Worm (Caenorhabditis elegans) whole organism, young adult: Measurements from ENCODE around the gene spe-6.

Source experiments
- B0019.2 ChIP-seq: fragments of 200-800 bp; sonication (Bioruptor generic); conservative IDR thresholded peaks from 2 replicates; pipeline ENCODE4 v1.3.6; 2022; ENCODE audit warnings: missing genetic modification reagents, missing genetic modification characterization, missing compliant biosample characterization
- B0261.1 ChIP-seq: sonication (generic microtip); optimal IDR thresholded peaks from 2 replicates; lab custom pipeline; 2016; ENCODE audit warnings: mild to moderate bottlenecking, missing genetic modification characterization, moderate library complexity, missing compliant biosample characterization
- F23B12.7 ChIP-seq: sonication (generic microtip); optimal IDR thresholded peaks from 2 replicates; lab custom pipeline; 2017; ENCODE audit warnings: missing genetic modification characterization, mild to moderate bottlenecking, missing compliant biosample characterization, antibody characterized with exemption, moderate library complexity; ENCODE audit not compliant: insufficient read depth
- F39B2.1 ChIP-seq: fragments of 200-800 bp; sonication (Bioruptor generic); IDR thresholded peaks from 2 replicates; pipeline ENCODE4 v1.3.6; 2022; ENCODE audit warnings: missing genetic modification reagents, missing genetic modification characterization, missing compliant biosample characterization
- F49E8.2 ChIP-seq: sonication (generic microtip); optimal IDR thresholded peaks from 3 replicates; lab custom pipeline; 2017; ENCODE audit warnings: missing genetic modification characterization, mild to moderate bottlenecking, missing compliant biosample characterization, antibody characterized with exemption, moderate library complexity; ENCODE audit not compliant: insufficient read depth
- F55B11.4 ChIP-seq: sonication (generic microtip); optimal IDR thresholded peaks from 2 replicates; lab custom pipeline; 2016; ENCODE audit warnings: missing compliant biosample characterization, missing genetic modification characterization, borderline replicate concordance; ENCODE audit not compliant: insufficient read depth
- Y56A3A.18 ChIP-seq: fragments of 200-800 bp; sonication (Bioruptor generic); IDR thresholded peaks from 2 replicates; pipeline ENCODE4 v1.3.6; 2022; ENCODE audit warnings: missing genetic modification reagents, missing genetic modification characterization, missing compliant biosample characterization
- Y79H2A.3 ChIP-seq: fragments of 200-800 bp; sonication (Bioruptor generic); conservative IDR thresholded peaks from 2 replicates; pipeline ENCODE4 v1.3.6; 2022; ENCODE audit warnings: missing genetic modification reagents, missing genetic modification characterization, missing compliant biosample characterization
- aptf-2 ChIP-seq: fragments of 200-800 bp; sonication (Bioruptor generic); conservative IDR thresholded peaks from 2 replicates; pipeline ENCODE4 v1.3.6; 2022; ENCODE audit warnings: missing genetic modification reagents, missing genetic modification characterization, missing compliant biosample characterization
- athp-1 ChIP-seq: sonication (generic microtip); optimal IDR thresholded peaks from 2 replicates; lab custom pipeline; 2017; ENCODE audit warnings: mild to moderate bottlenecking, missing genetic modification characterization, missing compliant biosample characterization
- attf-5 ChIP-seq: fragments of 200-800 bp; sonication (Bioruptor generic); optimal IDR thresholded peaks from 2 replicates; lab custom pipeline; 2018; ENCODE audit warnings: mild to moderate bottlenecking, missing genetic modification characterization, missing compliant biosample characterization
- bed-2 ChIP-seq: fragments of 200-800 bp; sonication (Bioruptor generic); IDR thresholded peaks from 2 replicates; pipeline ENCODE4 v1.3.6; 2022; ENCODE audit warnings: missing genetic modification reagents, missing genetic modification characterization, missing compliant biosample characterization
- ceh-58 ChIP-seq: fragments of 200-800 bp; sonication (Bioruptor generic); IDR thresholded peaks from 2 replicates; pipeline ENCODE4 v1.3.6; 2022; ENCODE audit warnings: missing genetic modification characterization, missing compliant biosample characterization
- ceh-91 ChIP-seq: fragments of 200-800 bp; sonication (Bioruptor generic); IDR thresholded peaks from 2 replicates; pipeline ENCODE4 v1.3.6; 2022; ENCODE audit warnings: missing genetic modification reagents, missing genetic modification characterization, missing compliant biosample characterization
- chd-7 ChIP-seq: sonication (generic microtip); optimal IDR thresholded peaks from 2 replicates; lab custom pipeline; 2016; ENCODE audit warnings: mild to moderate bottlenecking, missing genetic modification characterization, moderate library complexity, missing compliant biosample characterization
- die-1 ChIP-seq: sonication (generic microtip); optimal IDR thresholded peaks from 2 replicates; lab custom pipeline; 2016; ENCODE audit warnings: missing genotype, mild to moderate bottlenecking, missing genetic modification characterization, missing compliant biosample characterization
- dpff-1 ChIP-seq: sonication (generic microtip); optimal IDR thresholded peaks from 2 replicates; lab custom pipeline; 2017; ENCODE audit warnings: mild to moderate bottlenecking, missing genetic modification characterization, missing compliant biosample characterization
- egl-44 ChIP-seq: fragments of 200-800 bp; sonication (Bioruptor generic); IDR thresholded peaks from 2 replicates; pipeline ENCODE4 v1.3.6; 2022; ENCODE audit warnings: missing genetic modification reagents, missing genetic modification characterization, missing compliant biosample characterization
- egrh-3 ChIP-seq: fragments of 200-800 bp; sonication (Bioruptor generic); IDR thresholded peaks from 2 replicates; pipeline ENCODE4 v1.3.6; 2022; ENCODE audit warnings: missing genetic modification reagents, missing genetic modification characterization, missing compliant biosample characterization
- ets-4 ChIP-seq: fragments of 200-800 bp; sonication (Bioruptor generic); optimal IDR thresholded peaks from 2 replicates; lab custom pipeline; 2018; ENCODE audit warnings: mild to moderate bottlenecking, missing genetic modification characterization, missing compliant biosample characterization
- hmg-20 ChIP-seq: fragments of 200-800 bp; sonication (Bioruptor generic); IDR thresholded peaks from 2 replicates; pipeline ENCODE4 v1.3.6; 2022; ENCODE audit warnings: missing genetic modification reagents, missing genetic modification characterization, missing compliant biosample characterization
- let-607 ChIP-seq, 2 experiments: fragments of 200-800 bp in 1 of 2; sonication (Bioruptor generic) in 1 of 2; sonication (generic microtip) in 1 of 2; optimal IDR thresholded peaks; 2 replicates each; lab custom pipeline; 2016 to 2018; ENCODE audit warnings: mild to moderate bottlenecking in 2 of 2, missing compliant biosample characterization in 2 of 2, missing genetic modification characterization in 2 of 2, moderate library complexity in 2 of 2, missing genotype in 1 of 2
- lin-26 ChIP-seq: fragments of 200-800 bp; sonication (Bioruptor generic); IDR thresholded peaks from 2 replicates; pipeline ENCODE4 v1.3.6; 2022; ENCODE audit warnings: missing genetic modification reagents, missing genetic modification characterization, missing compliant biosample characterization
- lin-54 ChIP-seq: fragments of 200-800 bp; sonication (Bioruptor generic); optimal IDR thresholded peaks from 2 replicates; lab custom pipeline; 2018; ENCODE audit warnings: mild to moderate bottlenecking, missing genetic modification characterization, missing compliant biosample characterization
- lsl-1 ChIP-seq: fragments of 200-800 bp; sonication (Bioruptor generic); optimal IDR thresholded peaks from 2 replicates; lab custom pipeline; 2018; ENCODE audit warnings: mild to moderate bottlenecking, missing genetic modification characterization, moderate library complexity, missing compliant biosample characterization
- madf-6 ChIP-seq: fragments of 200-800 bp; sonication (Bioruptor generic); IDR thresholded peaks from 2 replicates; pipeline ENCODE4 v1.3.6; 2022; ENCODE audit warnings: missing genetic modification reagents, missing genetic modification characterization, missing compliant biosample characterization
- madf-8 ChIP-seq: fragments of 200-800 bp; sonication (Bioruptor generic); conservative IDR thresholded peaks from 2 replicates; pipeline ENCODE4 v1.3.6; 2022; ENCODE audit warnings: missing genetic modification reagents, missing genetic modification characterization, missing compliant biosample characterization
- mcd-1 ChIP-seq: fragments of 200-800 bp; sonication (Bioruptor generic); IDR thresholded peaks from 2 replicates; pipeline ENCODE4 v1.3.6; 2022; ENCODE audit warnings: missing genetic modification reagents, missing genetic modification characterization, missing compliant biosample characterization
- mes-4 ChIP-seq: sonication (generic microtip); optimal IDR thresholded peaks from 2 replicates; lab custom pipeline; 2016; ENCODE audit warnings: missing genotype, missing genetic modification characterization, missing compliant biosample characterization
- nfya-1 ChIP-seq: sonication (generic microtip); optimal IDR thresholded peaks from 2 replicates; lab custom pipeline; 2017; ENCODE audit warnings: antibody characterized with exemption, missing compliant biosample characterization, missing genetic modification characterization, borderline replicate concordance; ENCODE audit not compliant: insufficient read depth
- nfya-2 ChIP-seq: fragments of 200-800 bp; sonication (Bioruptor generic); IDR thresholded peaks from 2 replicates; pipeline ENCODE4 v1.3.6; 2022; ENCODE audit warnings: missing genetic modification reagents, missing genetic modification characterization, missing compliant biosample characterization
- nhr-179 ChIP-seq: sonication (generic microtip); optimal IDR thresholded peaks from 2 replicates; lab custom pipeline; 2016; ENCODE audit warnings: mild to moderate bottlenecking, missing genetic modification characterization, missing compliant biosample characterization
- nhr-80 ChIP-seq: sonication (generic microtip); optimal IDR thresholded peaks from 2 replicates; lab custom pipeline; 2016; ENCODE audit warnings: missing genetic modification characterization, missing compliant biosample characterization
- rcor-1 ChIP-seq: fragments of 200-800 bp; sonication (Bioruptor generic); IDR thresholded peaks from 2 replicates; pipeline ENCODE4 v1.3.6; 2022; ENCODE audit warnings: missing genetic modification reagents, missing genetic modification characterization, missing compliant biosample characterization
- sdz-38 ChIP-seq: sonication (generic microtip); optimal IDR thresholded peaks from 2 replicates; lab custom pipeline; 2016; ENCODE audit warnings: missing genotype, missing genetic modification characterization, missing compliant biosample characterization
- snpc-1.1 ChIP-seq: sonication (generic microtip); optimal IDR thresholded peaks from 2 replicates; lab custom pipeline; 2017; ENCODE audit warnings: missing genetic modification characterization, mild to moderate bottlenecking, missing compliant biosample characterization, antibody characterized with exemption, moderate library complexity, missing genotype, missing genetic modification reagents; ENCODE audit not compliant: insufficient read depth
- snpc-4 ChIP-seq, 5 experiments: fragments of 150-350 bp in 1 of 5; sonication (generic microtip) in 4 of 5; optimal IDR thresholded peaks; 2 replicates each; lab custom pipeline; 2014 to 2018; ENCODE audit warnings: missing genetic modification characterization in 5 of 5, missing biosample characterization in 3 of 5, antibody characterized with exemption in 2 of 5, mild to moderate bottlenecking in 2 of 5, missing compliant biosample characterization in 2 of 5, missing genotype in 2 of 5, moderate library complexity in 2 of 5, missing genetic modification reagents in 1 of 5
- tlf-1 ChIP-seq: fragments of 200-800 bp; sonication (Bioruptor generic); optimal IDR thresholded peaks from 2 replicates; lab custom pipeline; 2018; ENCODE audit warnings: mild to moderate bottlenecking, missing genetic modification characterization, missing compliant biosample characterization
- unc-62 ChIP-seq: fragments of 150-350 bp; optimal IDR thresholded peaks from 2 replicates; lab custom pipeline; 2014; ENCODE audit warnings: missing biosample characterization, missing genetic modification reagents, missing genetic modification characterization
- zfh-2 ChIP-seq: fragments of 200-800 bp; sonication (Bioruptor generic); conservative IDR thresholded peaks from 2 replicates; pipeline ENCODE4 v1.3.6; 2022; ENCODE audit warnings: missing genetic modification reagents, missing genetic modification characterization, missing compliant biosample characterization
- ztf-26 ChIP-seq: sonication (generic microtip); optimal IDR thresholded peaks from 2 replicates; lab custom pipeline; 2017; ENCODE audit warnings: missing genetic modification characterization, missing compliant biosample characterization

spe-6 gene

DNA sequence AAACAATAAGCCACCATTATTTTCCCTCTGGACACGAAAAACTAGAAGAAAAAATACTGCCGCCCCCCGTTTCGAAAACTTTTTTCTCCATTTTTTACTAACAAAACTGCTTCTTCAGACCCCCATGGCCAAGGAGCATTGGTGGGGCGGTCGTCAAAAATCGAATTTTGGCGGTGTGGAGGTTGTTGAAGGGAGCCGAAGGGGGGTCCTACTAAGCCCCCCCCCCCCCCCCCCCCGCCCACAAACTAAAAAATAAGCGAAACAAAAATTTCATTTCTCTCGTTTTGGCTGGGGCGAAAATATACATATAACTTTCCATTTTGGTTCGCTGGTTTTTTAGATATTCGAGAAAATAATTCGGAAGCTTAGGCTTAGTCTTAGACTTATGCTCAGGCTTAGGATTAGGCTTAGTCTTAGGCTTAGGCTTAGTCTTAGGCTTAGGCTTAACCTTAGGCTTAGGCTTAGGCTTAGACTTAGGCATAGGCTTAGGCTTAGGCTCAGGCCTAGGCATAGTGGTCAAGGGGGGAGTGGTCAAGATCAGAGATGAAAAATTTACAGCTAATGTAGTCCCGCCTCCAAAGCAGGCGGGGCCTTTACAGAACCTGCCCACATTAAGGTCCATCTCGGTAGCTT is 30.5 kb upstream of the spe-6 start:
- TF ChIP-seq ceh-91 (GFP tag; lab: Robert Waterston, UW) (no peak), zfh-2 (GFP tag; lab: Robert Waterston, UW) (peak; percentile 75), egrh-3 (peak; percentile 49; the same call in 1 of the 2 replicates)

DNA sequence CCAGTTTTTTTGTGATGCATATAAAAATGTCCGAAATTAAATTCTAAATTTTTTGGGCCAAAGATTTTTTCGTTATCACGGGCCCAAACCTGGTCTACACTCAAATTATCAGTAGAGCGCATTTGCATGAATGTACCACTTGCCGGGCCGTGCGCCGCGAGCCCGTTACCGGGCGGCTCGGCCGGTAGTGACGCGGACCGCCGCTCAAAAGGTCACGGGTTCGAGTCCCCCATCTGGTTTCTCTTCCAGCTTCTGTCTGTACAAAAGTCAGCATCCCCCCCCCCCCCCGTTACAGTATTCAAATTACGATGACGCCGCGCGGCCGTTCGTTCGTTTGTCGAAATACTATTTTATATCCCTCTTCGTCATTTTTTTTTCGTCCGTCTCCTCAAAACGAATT is 28.0 kb upstream of the spe-6 start:
- no peak for TF ChIP-seq aptf-2 (GFP tag; lab: Robert Waterston, UW)
- 0 out of 2 replicates have a peak, but pooled peaks have one; percentile 15 for TF ChIP-seq mcd-1 (GFP tag; lab: Robert Waterston, UW)
- no peak for TF ChIP-seq madf-6
- no peak for TF ChIP-seq snpc-4 (GFP tag; optimal IDR thresholded peaks at IDR 0.05; lab: Kevin White, UChicago)
- no peak for TF ChIP-seq snpc-4 (tag; optimal IDR thresholded peaks at IDR 0.05; lab: Kevin White, UChicago)
- no peak for TF ChIP-seq lsl-1
- TF ChIP-seq mes-4 (tag; lab: Kevin White, UChicago): no peak
- no peak for TF ChIP-seq egl-44 (GFP tag; lab: Robert Waterston, UW)
- no peak for TF ChIP-seq chd-7 (tag; lab: Kevin White, UChicago)
- TF ChIP-seq F39B2.1: no peak
- no peak for TF ChIP-seq F23B12.7 (tag; lab: Kevin White, UChicago)
- TF ChIP-seq F49E8.2 (tag; lab: Kevin White, UChicago): no peak
- TF ChIP-seq unc-62 (GFP tag; lab: Kevin White, UChicago): no peak
- no peak for TF ChIP-seq ets-4
- peak; percentile 75 for TF ChIP-seq zfh-2 (GFP tag; lab: Robert Waterston, UW)
- TF ChIP-seq athp-1 (tag; lab: Kevin White, UChicago): no peak
- TF ChIP-seq dpff-1: no peak
- TF ChIP-seq rcor-1 (GFP tag; lab: Robert Waterston, UW): no peak
- TF ChIP-seq egrh-3: peak; percentile 62; the same call in 1 of the 2 replicates
- TF ChIP-seq nhr-179 (tag; lab: Kevin White, UChicago): no peak
- no peak for TF ChIP-seq nfya-1 (tag; lab: Kevin White, UChicago)
- no peak for TF ChIP-seq nfya-2 (GFP tag; lab: Robert Waterston, UW)
- TF ChIP-seq F55B11.4 (tag; lab: Kevin White, UChicago): no peak
- TF ChIP-seq ceh-58 (GFP tag; lab: Robert Waterston, UW): 0 out of 2 replicates have a peak, but pooled peaks have one; percentile 39
- TF ChIP-seq nhr-80: no peak
- no peak for TF ChIP-seq snpc-1.1 (tag; lab: Kevin White, UChicago)
- no peak for TF ChIP-seq tlf-1 (GFP tag; lab: Kevin White, UChicago)
- TF ChIP-seq lin-26 (GFP tag; lab: Robert Waterston, UW): no peak
- TF ChIP-seq ceh-91 (GFP tag; lab: Robert Waterston, UW): no peak
- TF ChIP-seq attf-5 (GFP tag; lab: Kevin White, UChicago): no peak

DNA sequence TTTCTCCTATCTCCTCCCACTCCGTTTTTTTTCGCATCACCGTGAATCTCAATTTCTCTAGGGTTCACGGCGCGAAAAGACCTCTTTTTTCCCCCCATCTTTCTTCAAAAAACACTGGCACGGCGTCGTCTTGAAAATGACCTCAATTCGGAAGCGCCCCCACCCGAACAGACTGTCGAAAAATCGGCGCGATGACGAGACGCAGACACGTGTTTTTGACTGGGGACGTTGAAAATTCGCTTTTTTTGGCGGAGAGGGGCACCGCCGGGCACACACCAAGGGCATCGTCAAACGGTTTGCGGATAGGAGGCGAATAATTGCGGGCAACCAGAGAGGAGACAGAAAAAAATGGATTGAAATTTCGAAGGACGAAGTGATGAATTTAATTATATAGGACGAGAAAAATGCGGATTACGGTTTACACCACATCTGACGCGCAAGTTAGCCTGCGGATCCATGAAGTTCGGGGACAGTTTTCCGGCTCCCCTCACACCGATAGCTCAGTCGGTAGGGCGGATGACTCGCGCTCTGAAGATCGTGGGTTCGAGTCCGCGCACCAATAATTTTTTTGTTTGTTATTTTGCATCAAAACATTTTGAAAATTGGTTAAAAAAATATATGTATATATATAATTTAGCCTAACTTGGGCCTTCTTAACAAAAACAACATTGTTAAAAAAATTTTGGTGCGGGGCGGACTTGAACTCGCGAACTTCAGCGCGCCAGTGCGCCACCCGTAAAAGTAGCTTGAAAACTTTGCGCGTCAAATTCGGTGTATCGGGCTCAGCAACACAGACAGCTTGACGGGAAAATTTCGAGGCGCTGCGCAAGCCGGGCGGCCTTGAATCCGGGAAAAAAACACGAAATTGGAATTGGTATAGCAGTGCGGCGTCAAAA is 26.6 kb upstream of the spe-6 start:
- TF ChIP-seq mes-4 (tag; lab: Kevin White, UChicago) (no peak), madf-8 (GFP tag; lab: Robert Waterston, UW) (no peak), B0261.1 (tag; lab: Kevin White, UChicago) (peak; percentile 20), lin-54 (GFP tag; lab: Kevin White, UChicago) (no peak), bed-2 (GFP tag; lab: Robert Waterston, UW) (no peak), B0019.2 (GFP tag; lab: Robert Waterston, UW) (no peak), let-607 (tag; optimal IDR thresholded peaks at IDR 0.05; lab: Kevin White, UChicago) (no peak), sdz-38 (tag; lab: Kevin White, UChicago) (no peak), die-1 (tag; lab: Kevin White, UChicago) (no peak), hmg-20 (GFP tag; lab: Robert Waterston, UW) (no peak), ztf-26 (tag; lab: Kevin White, UChicago) (no peak), Y56A3A.18 (GFP tag; lab: Robert Waterston, UW) (no peak), lsl-1 (peak; percentile 6), F23B12.7 (tag; lab: Kevin White, UChicago) (no peak), Y79H2A.3 (GFP tag; lab: Robert Waterston, UW) (no peak), athp-1 (tag; lab: Kevin White, UChicago) (no peak), zfh-2 (GFP tag; lab: Robert Waterston, UW) (0 out of 2 replicates have a peak, but pooled peaks have one; percentile 49)
